Worm (Caenorhabditis elegans) whole organism, late embryonic: ENCODE results near the gene T12B5.15.

Experiments used
- ama-1 ChIP-seq: fragments of 150-350 bp; optimal IDR thresholded peaks from 2 replicates; lab custom pipeline; 2014
- fkh-10 ChIP-seq: fragments of 150-350 bp; optimal IDR thresholded peaks from 2 replicates; lab custom pipeline; 2014; ENCODE audit warnings: missing biosample characterization, missing genetic modification reagents, missing genetic modification characterization
- sox-4 ChIP-seq: sonication (generic microtip); optimal IDR thresholded peaks from 2 replicates; lab custom pipeline; 2017; ENCODE audit warnings: mild to moderate bottlenecking, missing genetic modification characterization, inconsistent platforms, missing compliant biosample characterization
- unc-55 ChIP-seq: sonication (generic microtip); optimal IDR thresholded peaks from 2 replicates; lab custom pipeline; 2017; ENCODE audit warnings: missing biosample characterization, missing genetic modification reagents, missing genetic modification characterization

DNA sequence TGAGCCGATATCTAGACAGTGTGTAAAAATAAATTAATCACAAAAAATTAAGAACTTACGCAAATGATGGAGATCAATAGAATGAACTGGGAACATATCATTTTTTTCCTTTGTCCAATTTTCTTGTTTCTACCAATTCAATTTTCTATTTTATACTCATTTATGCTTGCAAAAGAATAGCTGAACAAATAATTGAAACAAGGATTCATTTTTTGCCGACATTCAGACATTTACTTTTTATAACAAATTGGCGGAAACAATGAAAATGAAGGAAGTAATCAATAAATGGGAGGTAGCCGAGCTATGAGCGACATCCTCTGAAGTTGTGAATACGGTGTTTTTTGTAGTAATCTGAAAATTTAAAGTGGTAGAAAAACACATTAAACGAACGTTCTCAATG is 37.6 kb downstream of the T12B5.15 start, which contains the start of gene idpp-13:
- no peak for TF ChIP-seq ama-1
- no peak for TF ChIP-seq sox-4
- no peak for TF ChIP-seq unc-55 (GFP tag; lab: Kevin White, UChicago)
- TF ChIP-seq fkh-10 (GFP tag; lab: Kevin White, UChicago) = no peak
